Fruit fly (Drosophila melanogaster): ENCODE measurements around the gene Yp3.

The Yp3 gene

DNA sequence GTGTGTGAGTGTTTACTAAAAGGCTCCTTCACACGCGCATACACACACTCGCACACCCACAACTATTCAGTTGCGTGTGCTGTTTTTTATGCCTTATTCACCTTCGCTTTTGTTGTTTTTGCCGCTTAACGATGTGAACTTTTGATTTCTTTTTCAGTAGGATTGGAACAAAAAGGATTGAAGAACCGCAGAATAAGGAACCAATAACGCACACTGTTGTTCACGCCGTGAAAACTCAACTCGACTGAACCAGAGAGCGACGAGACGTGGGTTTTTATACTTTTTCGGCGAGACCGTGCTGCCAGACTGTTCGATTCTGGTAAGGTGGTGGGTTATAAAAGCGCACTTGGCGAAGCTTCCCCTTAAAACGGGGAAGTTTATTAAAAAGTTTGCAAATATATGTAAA is 4.2 kb upstream of the Yp3 start, which contains the start of gene Pdcd4 (continued):
- TF ChIP-seq CG1603 (tag; optimal IDR thresholded peaks at IDR 0.05) (peak; percentile 31), Dll (GFP tag; IDR thresholded peaks at IDR 0.05; ENCODE audit: partially characterized antibody) (no peak), CG17385 (GFP tag; optimal IDR thresholded peaks at IDR 0.05) (peak; percentile 30), nau (GFP tag; optimal IDR thresholded peaks at IDR 0.05) (peak; percentile 2), CG16863 (GFP tag; optimal IDR thresholded peaks at IDR 0.05) (peak; percentile 6), Hr78 (GFP tag; optimal IDR thresholded peaks at IDR 0.05) (no peak), lilli (GFP tag; optimal IDR thresholded peaks at IDR 0.05) (no peak), tin (GFP tag; optimal IDR thresholded peaks at IDR 0.05) (no peak), Dad (GFP tag; optimal IDR thresholded peaks at IDR 0.05) (no peak), pzg (GFP tag; optimal IDR thresholded peaks at IDR 0.05) (peak; percentile 41), Jarid2 (GFP tag; optimal IDR thresholded peaks at IDR 0.05) (peak; percentile 95), CG12299 (tag; optimal IDR thresholded peaks at IDR 0.05) (peak; percentile 38), inv (GFP tag; IDR thresholded peaks at IDR 0.05; ENCODE audit: partially characterized antibody) (no peak), CG14710 (tag; optimal IDR thresholded peaks at IDR 0.05) (peak; percentile 66), kay (GFP tag; optimal IDR thresholded peaks at IDR 0.05) (no peak), sisA (GFP tag; IDR thresholded peaks at IDR 0.05) (no peak), scrt (GFP tag; optimal IDR thresholded peaks at IDR 0.05) (peak; percentile 52), ttk (GFP tag; IDR thresholded peaks at IDR 0.05) (no peak), Sox100B (GFP tag; optimal IDR thresholded peaks at IDR 0.05) (no peak), CG2199 (GFP tag; IDR thresholded peaks at IDR 0.05) (no peak), CG10565 (GFP tag; optimal IDR thresholded peaks at IDR 0.05) (no peak), sima (GFP tag; optimal IDR thresholded peaks at IDR 0.05) (no peak), Dbx (GFP tag; IDR thresholded peaks at IDR 0.05) (0 out of 3 replicates have a peak, but pooled peaks have one; percentile 20), MBD-R2 (GFP tag; IDR thresholded peaks at IDR 0.05) (no peak), CG6791 (GFP tag; IDR thresholded peaks at IDR 0.05; ENCODE audit: partially characterized antibody) (peak; percentile 52; the same call in 1 of the 3 replicates), pum (GFP tag; optimal IDR thresholded peaks at IDR 0.05) (no peak), z (GFP tag; IDR thresholded peaks at IDR 0.05) (no peak), Hey (tag; optimal IDR thresholded peaks at IDR 0.05) (no peak), br (optimal IDR thresholded peaks at IDR 0.05) (no peak), toy (GFP tag; IDR thresholded peaks at IDR 0.05) (no peak), org-1 (GFP tag; optimal IDR thresholded peaks at IDR 0.05) (no peak), CG1602 (GFP tag; optimal IDR thresholded peaks at IDR 0.05) (no peak), CG14014 (GFP tag; IDR thresholded peaks at IDR 0.05) (no peak), sna (GFP tag; IDR thresholded peaks at IDR 0.05; ENCODE audit: partially characterized antibody) (no peak), Bgb (GFP tag; IDR thresholded peaks at IDR 0.05; ENCODE audit: partially characterized antibody) (peak; percentile 44; the same call in 1 of the 2 replicates), nom (GFP tag; optimal IDR thresholded peaks at IDR 0.05) (peak; percentile 85), CG42726 (GFP tag; IDR thresholded peaks at IDR 0.05; ENCODE audit: partially characterized antibody) (0 out of 2 replicates have a peak, but pooled peaks have one; percentile 49), CG2712 (tag; optimal IDR thresholded peaks at IDR 0.05) (peak; percentile 39), pho (GFP tag; optimal IDR thresholded peaks at IDR 0.05) (no peak), CoRest (tag; optimal IDR thresholded peaks at IDR 0.05) (peak; percentile 42), sob (GFP tag; IDR thresholded peaks at IDR 0.05) (no peak; the same call in 1 of the 2 replicates), CG18011 (GFP tag; optimal IDR thresholded peaks at IDR 0.05) (no peak), CG7556 (GFP tag; optimal IDR thresholded peaks at IDR 0.05) (no peak), amos (GFP tag; IDR thresholded peaks at IDR 0.05; ENCODE audit: partially characterized antibody) (no peak; the same call in 1 of the 2 replicates), Myb (GFP tag; optimal IDR thresholded peaks at IDR 0.05) (no peak), Xrp1 (GFP tag; IDR thresholded peaks at IDR 0.05) (0 out of 2 replicates have a peak, but pooled peaks have one; percentile 26), emc (GFP tag; optimal IDR thresholded peaks at IDR 0.05) (no peak), CG7987 (GFP tag; optimal IDR thresholded peaks at IDR 0.05) (no peak), CG13424 (tag; optimal IDR thresholded peaks at IDR 0.05) (no peak), slp2 (GFP tag; optimal IDR thresholded peaks at IDR 0.05) (no peak)
